Worm (Caenorhabditis elegans) whole organism, L2 larva: Measurements from ENCODE around the gene C34C12.7.

Experiments
- C34F6.9 ChIP-seq: fragments of 150-350 bp; optimal IDR thresholded peaks from 2 replicates; lab custom pipeline; 2014; ENCODE audit warnings: missing biosample characterization, missing genetic modification characterization
- F13H6.1 ChIP-seq: sonication (generic microtip); optimal IDR thresholded peaks from 2 replicates; lab custom pipeline; 2016; ENCODE audit warnings: missing genetic modification characterization, missing compliant biosample characterization
- R02D3.7 ChIP-seq: fragments of 150-350 bp; optimal IDR thresholded peaks from 2 replicates; lab custom pipeline; 2014; ENCODE audit warnings: missing biosample characterization, missing genetic modification characterization
- Y55F3AM.14 ChIP-seq: fragments of 200-800 bp; sonication (Bioruptor generic); optimal IDR thresholded peaks from 2 replicates; lab custom pipeline; 2018; ENCODE audit warnings: mild to moderate bottlenecking, missing genetic modification characterization, missing compliant biosample characterization
- ZK546.5 ChIP-seq: sonication (generic microtip); optimal IDR thresholded peaks from 2 replicates; lab custom pipeline; 2017; ENCODE audit warnings: missing biosample characterization, missing genetic modification characterization
- alr-1 ChIP-seq: fragments of 150-350 bp; optimal IDR thresholded peaks from 2 replicates; lab custom pipeline; 2014; ENCODE audit warnings: missing biosample characterization, missing genetic modification characterization
- aly-2 ChIP-seq: fragments of 150-350 bp; optimal IDR thresholded peaks from 2 replicates; lab custom pipeline; 2014; ENCODE audit warnings: missing biosample characterization, missing genetic modification characterization
- ama-1 ChIP-seq: fragments of 150-350 bp; optimal IDR thresholded peaks from 2 replicates; lab custom pipeline; 2018; ENCODE audit warnings: inconsistent platforms
- blmp-1 ChIP-seq: sonication (generic microtip); optimal IDR thresholded peaks from 2 replicates; lab custom pipeline; 2017; ENCODE audit warnings: missing genetic modification characterization, mild to moderate bottlenecking, missing compliant biosample characterization, antibody characterized with exemption, moderate library complexity; ENCODE audit not compliant: insufficient read depth
- ceh-82 ChIP-seq: fragments of 150-350 bp; optimal IDR thresholded peaks from 2 replicates; lab custom pipeline; 2014; ENCODE audit warnings: missing biosample characterization, missing genetic modification characterization
- crh-2 ChIP-seq: sonication (generic microtip); optimal IDR thresholded peaks from 2 replicates; lab custom pipeline; 2017; ENCODE audit warnings: missing biosample characterization, missing genetic modification characterization
- egl-27 ChIP-seq: sonication (generic microtip); optimal IDR thresholded peaks from 3 replicates; lab custom pipeline; 2017; ENCODE audit warnings: missing biosample characterization, missing genetic modification reagents, missing genetic modification characterization
- elt-1 ChIP-seq: fragments of 150-350 bp; optimal IDR thresholded peaks from 2 replicates; lab custom pipeline; 2014; ENCODE audit warnings: missing biosample characterization, missing genetic modification characterization
- elt-3 ChIP-seq: sonication (generic microtip); optimal IDR thresholded peaks from 2 replicates; lab custom pipeline; 2017; ENCODE audit warnings: missing biosample characterization, missing genetic modification characterization
- fos-1 ChIP-seq: fragments of 150-350 bp; optimal IDR thresholded peaks from 2 replicates; lab custom pipeline; 2014; ENCODE audit warnings: missing biosample characterization, missing genetic modification characterization
- gmeb-1 ChIP-seq: fragments of 150-350 bp; optimal IDR thresholded peaks from 2 replicates; lab custom pipeline; 2014; ENCODE audit warnings: missing biosample characterization, missing genetic modification characterization
- lin-11 ChIP-seq: fragments of 150-350 bp; sonication (generic microtip); optimal IDR thresholded peaks from 2 replicates; lab custom pipeline; 2014; ENCODE audit warnings: missing biosample characterization, missing genetic modification characterization, inconsistent platforms, mixed read lengths
- lin-13 ChIP-seq: fragments of 150-350 bp; optimal IDR thresholded peaks from 2 replicates; lab custom pipeline; 2014; ENCODE audit warnings: missing biosample characterization, missing genetic modification reagents, missing genetic modification characterization
- lin-39 ChIP-seq: fragments of 150-350 bp; optimal IDR thresholded peaks from 2 replicates; lab custom pipeline; 2014; ENCODE audit warnings: missing biosample characterization, missing genetic modification reagents, missing genetic modification characterization
- lsy-2 ChIP-seq, 2 experiments: fragments of 150-350 bp in 1 of 2; sonication (generic microtip) in 1 of 2; optimal IDR thresholded peaks; 2 replicates each; lab custom pipeline; 2014 to 2017; ENCODE audit warnings: missing biosample characterization in 2 of 2, missing genetic modification characterization in 2 of 2
- mab-5 ChIP-seq: fragments of 150-350 bp; optimal IDR thresholded peaks from 2 replicates; lab custom pipeline; 2014; ENCODE audit warnings: missing biosample characterization, missing genetic modification characterization
- mbf-1 ChIP-seq: sonication (generic microtip); optimal IDR thresholded peaks from 2 replicates; lab custom pipeline; 2017; ENCODE audit warnings: missing biosample characterization, missing genetic modification characterization
- mdl-1 ChIP-seq, 2 experiments: fragments of 150-350 bp in 1 of 2; sonication (generic microtip) in 1 of 2; optimal IDR thresholded peaks; 2 replicates each; lab custom pipeline; 2017; ENCODE audit warnings: missing biosample characterization in 2 of 2, missing genetic modification characterization in 2 of 2
- nhr-10 ChIP-seq: sonication (generic microtip); optimal IDR thresholded peaks from 2 replicates; lab custom pipeline; 2017; ENCODE audit warnings: missing biosample characterization, missing genetic modification characterization
- nhr-129 ChIP-seq: fragments of 150-350 bp; optimal IDR thresholded peaks from 2 replicates; lab custom pipeline; 2014; ENCODE audit warnings: missing biosample characterization, missing genetic modification characterization
- nhr-21 ChIP-seq: fragments of 150-350 bp; optimal IDR thresholded peaks from 2 replicates; lab custom pipeline; 2014; ENCODE audit warnings: missing biosample characterization, missing genetic modification characterization
- nhr-23 ChIP-seq: fragments of 150-350 bp; optimal IDR thresholded peaks from 2 replicates; lab custom pipeline; 2014; ENCODE audit warnings: missing biosample characterization, missing genetic modification reagents, missing genetic modification characterization
- nhr-237 ChIP-seq: fragments of 150-350 bp; optimal IDR thresholded peaks from 2 replicates; lab custom pipeline; 2014; ENCODE audit warnings: missing biosample characterization, missing genetic modification characterization
- nhr-25 ChIP-seq: fragments of 150-350 bp; sonication (generic microtip); optimal IDR thresholded peaks from 3 replicates; lab custom pipeline; 2014; ENCODE audit warnings: missing biosample characterization, missing genetic modification characterization
- nhr-6 ChIP-seq: fragments of 150-350 bp; optimal IDR thresholded peaks from 2 replicates; lab custom pipeline; 2014; ENCODE audit warnings: missing biosample characterization, missing genetic modification characterization
- nhr-77 ChIP-seq: fragments of 150-350 bp; optimal IDR thresholded peaks from 2 replicates; lab custom pipeline; 2014; ENCODE audit warnings: missing biosample characterization, missing genetic modification characterization
- peb-1 ChIP-seq: fragments of 150-350 bp; optimal IDR thresholded peaks from 2 replicates; lab custom pipeline; 2014; ENCODE audit warnings: missing biosample characterization, missing genetic modification characterization
- sem-4 ChIP-seq: fragments of 150-350 bp; optimal IDR thresholded peaks from 2 replicates; lab custom pipeline; 2014; ENCODE audit warnings: missing biosample characterization, missing genetic modification reagents, missing genetic modification characterization
- skn-1 ChIP-seq: sonication (generic microtip); optimal IDR thresholded peaks from 2 replicates; lab custom pipeline; 2017; ENCODE audit warnings: missing biosample characterization, missing genetic modification characterization
- sma-3 ChIP-seq: sonication (generic microtip); optimal IDR thresholded peaks from 2 replicates; lab custom pipeline; 2016; ENCODE audit warnings: missing genetic modification reagents, missing genetic modification characterization, missing compliant biosample characterization
- sma-9 ChIP-seq, 2 experiments: fragments of 150-350 bp in 1 of 2; sonication (generic microtip) in 1 of 2; optimal IDR thresholded peaks; 2 replicates each; lab custom pipeline; 2014 to 2016; ENCODE audit warnings: missing genetic modification characterization in 2 of 2, mild to moderate bottlenecking in 1 of 2, missing biosample characterization in 1 of 2, missing compliant biosample characterization in 1 of 2, missing genetic modification reagents in 1 of 2, moderate library complexity in 1 of 2
- unc-39 ChIP-seq: fragments of 150-350 bp; optimal IDR thresholded peaks from 2 replicates; lab custom pipeline; 2014; ENCODE audit warnings: missing biosample characterization, missing genetic modification characterization
- unc-55 ChIP-seq: fragments of 150-350 bp; sonication (generic microtip); optimal IDR thresholded peaks from 3 replicates; lab custom pipeline; 2014; ENCODE audit warnings: missing biosample characterization, missing genetic modification reagents, missing genetic modification characterization
- zag-1 ChIP-seq: fragments of 150-350 bp; optimal IDR thresholded peaks from 2 replicates; lab custom pipeline; 2014; ENCODE audit warnings: missing biosample characterization, missing genetic modification characterization
- ztf-4 ChIP-seq: fragments of 150-350 bp; optimal IDR thresholded peaks from 2 replicates; lab custom pipeline; 2014; ENCODE audit warnings: missing biosample characterization, missing genetic modification characterization

Gene C34C12.7

DNA sequence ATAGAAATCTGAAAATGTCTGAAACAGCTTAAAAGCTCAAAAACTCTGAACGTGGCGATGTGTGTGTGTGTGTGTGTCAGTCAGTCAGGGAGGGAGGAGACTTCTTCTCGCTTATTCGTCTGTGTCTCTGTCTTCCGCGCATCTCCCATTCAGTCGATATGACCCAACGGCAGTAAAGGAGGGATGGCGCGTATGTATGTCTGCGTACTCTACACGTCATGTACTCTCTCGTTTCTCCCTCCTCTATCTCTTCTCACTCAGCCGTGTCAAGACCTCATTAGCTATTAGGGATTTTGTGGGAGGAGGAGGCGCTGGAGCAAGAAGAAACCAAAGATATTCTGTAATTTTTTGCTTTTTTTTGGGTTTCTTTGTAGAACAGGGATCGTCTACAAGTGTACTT lies 43.9 kb upstream of the C34C12.7 start:
- TF ChIP-seq R02D3.7 (tag; lab: Kevin White, UChicago) (no peak), nhr-6 (tag; lab: Kevin White, UChicago) (peak; percentile 9), egl-27 (peak; percentile 62), unc-55 (GFP tag; lab: Kevin White, UChicago) (peak; percentile 84), unc-39 (no peak), fos-1 (tag; lab: Kevin White, UChicago) (peak; percentile 47), peb-1 (tag; lab: Kevin White, UChicago) (no peak), crh-2 (tag; lab: Kevin White, UChicago) (peak; percentile 75), lin-11 (tag; lab: Kevin White, UChicago) (peak; percentile 57), sma-9 (GFP tag; optimal IDR thresholded peaks at IDR 0.05; lab: Kevin White, UChicago) (peak; percentile 68), sma-9 (tag; optimal IDR thresholded peaks at IDR 0.05; lab: Kevin White, UChicago) (no peak), nhr-237 (tag; lab: Kevin White, UChicago) (no peak), nhr-77 (tag; lab: Kevin White, UChicago) (no peak), ztf-4 (tag; lab: Kevin White, UChicago) (no peak), ZK546.5 (tag; lab: Kevin White, UChicago) (no peak), nhr-23 (no peak), mab-5 (tag; lab: Kevin White, UChicago) (peak; percentile 18), nhr-129 (tag; lab: Kevin White, UChicago) (peak; percentile 91), C34F6.9 (tag; lab: Kevin White, UChicago) (peak; percentile 92), zag-1 (peak; percentile 58), nhr-21 (tag; lab: Kevin White, UChicago) (peak; percentile 5), F13H6.1 (tag; lab: Kevin White, UChicago) (peak; percentile 77), ama-1 (lab: Kevin White, UChicago) (no peak), mdl-1 (tag; optimal IDR thresholded peaks at IDR 0.05; lab: Kevin White, UChicago) (peak in 1 of 2 experiments; percentile 11), ceh-82 (tag; lab: Kevin White, UChicago) (no peak), lin-13 (peak; percentile 45), elt-3 (tag; lab: Kevin White, UChicago) (no peak), lsy-2 (tag; optimal IDR thresholded peaks at IDR 0.05; lab: Kevin White, UChicago) (peak; percentile 48 to 78), lin-39 (tag; lab: Kevin White, UChicago) (no peak)

DNA sequence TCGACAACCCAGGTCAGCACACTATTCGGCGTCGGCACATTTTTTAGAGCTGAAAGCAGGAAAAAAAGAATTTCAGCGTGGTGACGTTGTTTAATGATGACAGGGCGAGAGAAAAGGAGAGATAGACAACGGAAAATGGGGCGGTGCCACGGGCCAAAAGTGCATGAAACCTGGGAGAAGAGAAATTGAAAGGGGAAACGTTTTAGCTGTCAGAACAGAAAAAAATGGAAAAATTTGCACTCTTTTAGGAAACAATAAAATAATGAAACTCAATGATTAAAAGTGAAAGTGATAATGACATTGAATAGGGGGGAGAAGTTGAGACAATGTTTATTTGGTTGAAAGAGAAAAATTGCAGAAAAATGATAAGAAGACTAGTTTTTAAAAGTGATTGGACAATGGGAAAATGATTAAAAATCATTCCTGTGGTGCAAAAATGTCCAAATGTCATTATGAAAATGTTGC lies 41.6 kb upstream of the C34C12.7 start, which contains the start of gene pitp-1:
pitp-1 (minus strand) TSS at position 51 of the 465 bp plus-strand sequence.
- TF ChIP-seq F13H6.1 (tag; lab: Kevin White, UChicago) (peak; percentile 15), mab-5 (tag; lab: Kevin White, UChicago) (no peak), blmp-1 (tag; lab: Kevin White, UChicago) (peak; percentile 70), crh-2 (tag; lab: Kevin White, UChicago) (peak; percentile 0), fos-1 (tag; lab: Kevin White, UChicago) (peak; percentile 76)

DNA sequence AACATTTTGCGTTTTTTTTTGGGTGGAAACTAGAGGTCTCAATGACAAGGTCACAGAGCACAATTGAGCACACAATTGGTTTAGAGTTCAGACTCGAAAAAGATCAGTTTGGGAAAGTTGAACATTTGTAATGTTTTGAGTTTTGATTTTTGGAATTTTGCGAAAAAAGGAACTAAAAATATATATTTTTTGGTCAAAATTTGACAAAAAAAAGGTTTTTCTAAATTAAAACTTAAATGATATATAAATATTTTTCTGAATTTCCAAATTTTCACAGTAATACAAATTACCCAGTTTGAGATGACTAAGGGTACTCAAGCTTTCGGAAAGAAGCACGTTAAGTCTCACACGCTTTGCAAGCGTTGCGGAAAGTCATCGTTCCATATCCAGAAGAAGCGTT lies 40.2 kb upstream of the C34C12.7 start, which contains the start of gene rpl-37:
rpl-37 (plus strand) TSS at position 301 of the 400 bp plus-strand sequence.
- no peak for TF ChIP-seq lsy-2 (tag; optimal IDR thresholded peaks at IDR 0.05; lab: Kevin White, UChicago)
- TF ChIP-seq nhr-25 (tag; lab: Kevin White, UChicago) = no peak
- no peak for TF ChIP-seq ama-1 (lab: Kevin White, UChicago)
- no peak for TF ChIP-seq aly-2 (tag; lab: Kevin White, UChicago)
- TF ChIP-seq nhr-10 = no peak
- TF ChIP-seq nhr-129 (tag; lab: Kevin White, UChicago) = no peak
- no peak for TF ChIP-seq sem-4 (tag; lab: Kevin White, UChicago)
- TF ChIP-seq Y55F3AM.14 (GFP tag; lab: Kevin White, UChicago) = no peak
- no peak for TF ChIP-seq R02D3.7 (tag; lab: Kevin White, UChicago)
- TF ChIP-seq nhr-6 (tag; lab: Kevin White, UChicago) = no peak
- no peak for TF ChIP-seq unc-39

DNA sequence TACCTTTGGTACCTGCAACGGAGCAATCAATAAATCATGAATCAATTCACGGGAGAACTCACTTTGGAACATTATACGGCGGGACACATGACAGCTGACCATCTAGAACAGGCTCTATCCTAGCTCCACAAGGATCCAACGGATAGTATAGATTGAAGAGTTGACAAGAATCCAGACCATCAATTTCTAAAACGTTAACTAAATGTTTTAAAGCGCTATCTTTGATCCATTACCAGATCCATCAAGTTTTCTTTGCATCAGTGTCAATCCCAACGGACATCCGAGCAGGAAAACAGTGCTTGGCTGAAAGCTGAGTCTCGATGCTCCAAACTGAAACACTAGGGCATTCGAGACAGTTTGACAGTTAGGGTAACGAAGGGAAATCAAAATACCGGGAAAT lies 35.2 kb upstream of the C34C12.7 start:
- TF ChIP-seq egl-27 = no peak
- TF ChIP-seq unc-39 = no peak
- no peak for TF ChIP-seq ztf-4 (tag; lab: Kevin White, UChicago)
- no peak for TF ChIP-seq aly-2 (tag; lab: Kevin White, UChicago)
- no peak for TF ChIP-seq gmeb-1
- TF ChIP-seq elt-1 (tag; lab: Kevin White, UChicago) = no peak
- no peak for TF ChIP-seq nhr-23
- TF ChIP-seq lin-39 (tag; lab: Kevin White, UChicago) = no peak
- TF ChIP-seq mbf-1 (tag; lab: Kevin White, UChicago) = no peak
- TF ChIP-seq sma-9 (GFP tag; optimal IDR thresholded peaks at IDR 0.05; lab: Kevin White, UChicago) = no peak
- no peak for TF ChIP-seq sma-9 (tag; optimal IDR thresholded peaks at IDR 0.05; lab: Kevin White, UChicago)
- TF ChIP-seq unc-55 (GFP tag; lab: Kevin White, UChicago) = no peak
- no peak for TF ChIP-seq skn-1 (tag; lab: Kevin White, UChicago)
- TF ChIP-seq alr-1 (tag; lab: Kevin White, UChicago) = no peak
- no peak for TF ChIP-seq peb-1 (tag; lab: Kevin White, UChicago)
- TF ChIP-seq sma-3 (GFP tag; lab: Kevin White, UChicago) = no peak
- TF ChIP-seq, all 48 proteins: peak for 0
